Fruit fly (Drosophila melanogaster): ENCODE measurements around the gene CG14451.

CG14451 gene

DNA sequence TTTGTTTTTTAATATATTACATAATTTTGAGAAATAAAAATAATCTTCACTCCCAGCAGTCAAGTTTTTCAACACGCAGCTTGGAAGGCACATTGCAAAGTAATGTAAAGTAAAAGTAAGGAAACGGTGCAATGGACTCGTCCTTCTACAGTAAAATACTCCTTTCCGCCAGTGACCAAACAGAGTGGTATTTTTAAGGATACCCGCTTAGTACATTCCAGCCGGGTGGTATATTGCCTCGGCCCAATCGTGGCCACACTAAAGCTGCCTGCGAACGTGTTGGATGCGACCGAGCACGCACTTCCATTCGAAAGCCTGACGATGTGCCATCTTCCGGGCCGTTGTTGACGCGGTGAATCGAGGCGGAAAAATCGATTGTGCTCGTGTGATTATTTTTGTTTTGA, 27.3 kb upstream of the CG14451 start, which contains the start of gene SPoCk (continued):
- TF ChIP-seq ATbp (GFP tag; optimal IDR thresholded peaks at IDR 0.05) (no peak), CoRest (tag; optimal IDR thresholded peaks at IDR 0.05) (no peak), Xrp1 (GFP tag; IDR thresholded peaks at IDR 0.05) (no peak), CG16813 (GFP tag; IDR thresholded peaks at IDR 0.05; ENCODE audit: partially characterized antibody) (peak; percentile 17; the same call in 1 of the 3 replicates), CTCF (GFP tag; optimal IDR thresholded peaks at IDR 0.05) (peak; percentile 63), TFAM (GFP tag; optimal IDR thresholded peaks at IDR 0.05) (no peak), zfh2 (GFP tag; optimal IDR thresholded peaks at IDR 0.05) (no peak), CG3838 (GFP tag; optimal IDR thresholded peaks at IDR 0.05) (no peak), CG7963 (GFP tag; IDR thresholded peaks at IDR 0.05; ENCODE audit: partially characterized antibody) (no peak), mam (GFP tag; optimal IDR thresholded peaks at IDR 0.05) (no peak), C15 (GFP tag; IDR thresholded peaks at IDR 0.05) (no peak), CG8924 (tag; optimal IDR thresholded peaks at IDR 0.05) (no peak), CG1647 (GFP tag; optimal IDR thresholded peaks at IDR 0.05) (no peak), Nf-YB (GFP tag; optimal IDR thresholded peaks at IDR 0.05) (no peak), CG12299 (tag; optimal IDR thresholded peaks at IDR 0.05) (no peak), otp (GFP tag; IDR thresholded peaks at IDR 0.05) (no peak), CG18764 (GFP tag; optimal IDR thresholded peaks at IDR 0.05) (no peak), Blimp-1 (GFP tag; optimal IDR thresholded peaks at IDR 0.05) (no peak), CG33557 (GFP tag; optimal IDR thresholded peaks at IDR 0.05) (no peak), CG34376 (GFP tag; optimal IDR thresholded peaks at IDR 0.05) (no peak), CG31224 (GFP tag; IDR thresholded peaks at IDR 0.05) (no peak), nau (GFP tag; optimal IDR thresholded peaks at IDR 0.05) (no peak), schlank (tag; optimal IDR thresholded peaks at IDR 0.05) (no peak), CG9609 (GFP tag; optimal IDR thresholded peaks at IDR 0.05) (no peak), B-H1 (GFP tag; IDR thresholded peaks at IDR 0.05) (no peak), CG32767 (GFP tag; IDR thresholded peaks at IDR 0.05) (no peak), tll (GFP tag; optimal IDR thresholded peaks at IDR 0.05) (no peak), amos (GFP tag; IDR thresholded peaks at IDR 0.05; ENCODE audit: partially characterized antibody) (peak; percentile 55; the same call in 1 of the 2 replicates), CG1603 (tag; optimal IDR thresholded peaks at IDR 0.05) (peak; percentile 13), CG6854 (GFP tag; optimal IDR thresholded peaks at IDR 0.05) (no peak), CG9876 (GFP tag; optimal IDR thresholded peaks at IDR 0.05) (no peak), CG16863 (GFP tag; optimal IDR thresholded peaks at IDR 0.05) (no peak), ttk (GFP tag; IDR thresholded peaks at IDR 0.05) (no peak), Sry-δ (GFP tag; optimal IDR thresholded peaks at IDR 0.05) (no peak), Eip74EF (GFP tag; optimal IDR thresholded peaks at IDR 0.05) (no peak), Stat92E (GFP tag; optimal IDR thresholded peaks at IDR 0.05) (no peak), CG9215 (GFP tag; IDR thresholded peaks at IDR 0.05) (no peak), Gug (GFP tag; IDR thresholded peaks at IDR 0.05) (no peak), Opbp (GFP tag; IDR thresholded peaks at IDR 0.05; ENCODE audit: partially characterized antibody) (0 out of 3 replicates have a peak, but pooled peaks have one; percentile 22), CG7357 (GFP tag; IDR thresholded peaks at IDR 0.05) (no peak), CG11560 (tag; IDR thresholded peaks at IDR 0.05) (no peak), CG18011 (GFP tag; optimal IDR thresholded peaks at IDR 0.05) (peak; percentile 67), bsh (GFP tag; optimal IDR thresholded peaks at IDR 0.05) (no peak), CG14050 (GFP tag; IDR thresholded peaks at IDR 0.05) (no peak), Oli (tag; optimal IDR thresholded peaks at IDR 0.05) (no peak), sens (GFP tag) (no peak), ken (GFP tag; IDR thresholded peaks at IDR 0.05) (no peak), toy (GFP tag; IDR thresholded peaks at IDR 0.05) (0 out of 2 replicates have a peak, but pooled peaks have one; percentile 35), vvl (GFP tag; IDR thresholded peaks at IDR 0.05) (no peak), Poxn (GFP tag; IDR thresholded peaks at IDR 0.05) (no peak), HLH3B (GFP tag; IDR thresholded peaks at IDR 0.05) (no peak), Side (GFP tag; optimal IDR thresholded peaks at IDR 0.05) (no peak)
